Fruit fly (Drosophila melanogaster) S2 (cell line): ENCODE measurements around the gene lft.

Experiments
- CG8478 ChIP-seq: fragments of >200 bp; optimal IDR thresholded peaks from 2 replicates; lab custom pipeline; 2018
- CTCF ChIP-seq, 2 experiments: fragments of >200 bp; optimal IDR thresholded peaks; 2 replicates each; lab custom pipeline; 2018

- no peak for TF ChIP-seq CG8478
- TF ChIP-seq CTCF (optimal IDR thresholded peaks at IDR 0.05; lab: Kevin White, UChicago), result no peak
Measured at dm6 chr2L:10366525-10366924, 2.3 kb downstream of the lft start, which contains the start of gene CG5056.
